Fruit fly (Drosophila melanogaster) whole organism, embryonic: ENCODE data around the gene vkg.
A peak's percentile ranks its signal among the peaks of the same experiment; 100 is the strongest.

Experiments
- CG1024 ChIP-seq: fragments of 200-800 bp; sonication (Bioruptor generic); IDR thresholded peaks from 2 replicates; pipeline ENCODE4 v1.3.6; 2022; ENCODE audit warnings: missing biosample characterization, missing genetic modification characterization
- CG10565 ChIP-seq: fragments of 200-800 bp; sonication (Bioruptor generic); optimal IDR thresholded peaks from 3 replicates; lab custom pipeline; 2016; ENCODE audit warnings: missing biosample characterization, mild to moderate bottlenecking, missing genetic modification characterization
- CG12071 ChIP-seq: fragments of 200-800 bp; sonication (Bioruptor generic); optimal IDR thresholded peaks from 3 replicates; lab custom pipeline; 2018; ENCODE audit warnings: missing biosample characterization, mild to moderate bottlenecking, missing genetic modification characterization
- CG14441 ChIP-seq: fragments of 200-800 bp; sonication (Bioruptor generic); IDR thresholded peaks from 2 replicates; pipeline ENCODE4 v1.3.6; 2022; ENCODE audit warnings: missing biosample characterization, missing genetic modification characterization
- CG14965 ChIP-seq: fragments of 200-800 bp; sonication (Bioruptor generic); optimal IDR thresholded peaks from 2 replicates; lab custom pipeline; 2016; ENCODE audit warnings: missing biosample characterization, missing genetic modification characterization, borderline replicate concordance
- CG1529 ChIP-seq: fragments of 200-800 bp; sonication (Bioruptor generic); optimal IDR thresholded peaks from 3 replicates; lab custom pipeline; 2018; ENCODE audit warnings: missing biosample characterization, missing genetic modification characterization
- CG16779 ChIP-seq: fragments of 200-800 bp; sonication (Bioruptor generic); IDR thresholded peaks from 2 replicates; pipeline ENCODE4 v1.3.6; 2022; ENCODE audit warnings: missing biosample characterization, missing genetic modification characterization
- CG17328 ChIP-seq: fragments of 200-800 bp; sonication (Bioruptor generic); IDR thresholded peaks from 2 replicates; pipeline ENCODE4 v1.3.6; 2022; ENCODE audit warnings: missing biosample characterization, missing genetic modification characterization
- CG17359 ChIP-seq: fragments of 200-800 bp; sonication (Bioruptor generic); optimal IDR thresholded peaks from 3 replicates; lab custom pipeline; 2018; ENCODE audit warnings: missing biosample characterization, mild to moderate bottlenecking, missing genetic modification characterization, moderate library complexity
- CG17802 ChIP-seq: fragments of 200-800 bp; sonication (Bioruptor generic); optimal IDR thresholded peaks from 2 replicates; lab custom pipeline; 2018; ENCODE audit warnings: missing biosample characterization, mild to moderate bottlenecking, missing genetic modification characterization, moderate library complexity
- CG1792 ChIP-seq: fragments of 200-800 bp; sonication (Bioruptor generic); optimal IDR thresholded peaks from 2 replicates; lab custom pipeline; 2016; ENCODE audit warnings: missing biosample characterization, missing genetic modification characterization
- CG2678 ChIP-seq: fragments of 200-800 bp; sonication (Bioruptor generic); optimal IDR thresholded peaks from 3 replicates; lab custom pipeline; 2019; ENCODE audit warnings: missing biosample characterization, mild to moderate bottlenecking, missing genetic modification characterization, moderate library complexity
- CG32772 ChIP-seq: fragments of 200-800 bp; sonication (Bioruptor generic); IDR thresholded peaks from 2 replicates; pipeline ENCODE4 v1.3.6; 2022; ENCODE audit warnings: missing biosample characterization, missing genetic modification characterization
- CG3726 ChIP-seq: fragments of 200-800 bp; sonication (Bioruptor generic); IDR thresholded peaks from 3 replicates; pipeline ENCODE4, ENCODE4 v1.3.6; 2022; ENCODE audit warnings: missing biosample characterization, missing genetic modification characterization
- CG6791 ChIP-seq: fragments of 200-800 bp; sonication (Bioruptor generic); IDR thresholded peaks from 3 replicates; pipeline ENCODE4 v1.3.6; 2022; ENCODE audit warnings: missing biosample characterization, missing genetic modification characterization; ENCODE audit not compliant: partially characterized antibody
- CG6813 ChIP-seq: fragments of 200-800 bp; sonication (Bioruptor generic); optimal IDR thresholded peaks from 2 replicates; lab custom pipeline; 2017; ENCODE audit warnings: missing biosample characterization, missing genetic modification characterization, mild to moderate bottlenecking, moderate library complexity, missing genetic modification reagents
- Deaf1 ChIP-seq: fragments of 200-800 bp; optimal IDR thresholded peaks from 3 replicates; lab custom pipeline; 2019; ENCODE audit warnings: missing biosample characterization, mild to moderate bottlenecking, missing genetic modification characterization, moderate library complexity
- Dp ChIP-seq: fragments of 200-800 bp; sonication (Bioruptor generic); optimal IDR thresholded peaks from 2 replicates; lab custom pipeline; 2018; ENCODE audit warnings: missing biosample characterization, mild to moderate bottlenecking, missing genetic modification characterization, moderate library complexity
- Fer3 ChIP-seq: fragments of 200-800 bp; sonication (Bioruptor generic); optimal IDR thresholded peaks from 2 replicates; lab custom pipeline; 2018; ENCODE audit warnings: missing biosample characterization, mild to moderate bottlenecking, missing genetic modification characterization, moderate library complexity
- Gug ChIP-seq: fragments of 200-800 bp; sonication (Bioruptor generic); IDR thresholded peaks from 4 replicates; pipeline ENCODE4 v1.3.6; 2022; ENCODE audit warnings: missing biosample characterization, missing genetic modification characterization
- H15 ChIP-seq: fragments of 200-800 bp; sonication (Bioruptor generic); IDR thresholded peaks from 3 replicates; pipeline ENCODE4 v1.3.6; 2022; ENCODE audit warnings: missing biosample characterization, missing genetic modification characterization
- HHEX ChIP-seq: fragments of 200-800 bp; sonication (Bioruptor generic); optimal IDR thresholded peaks from 3 replicates; lab custom pipeline; 2017; ENCODE audit warnings: missing biosample characterization, mild to moderate bottlenecking, missing genetic modification characterization, missing genetic modification reagents
- Hand ChIP-seq: fragments of 200-800 bp; sonication (Bioruptor generic); optimal IDR thresholded peaks from 2 replicates; lab custom pipeline; 2017; ENCODE audit warnings: mild to moderate bottlenecking, missing biosample characterization, missing genetic modification reagents, missing genetic modification characterization
- HmgZ ChIP-seq: fragments of 200-800 bp; sonication (Bioruptor generic); optimal IDR thresholded peaks from 2 replicates; lab custom pipeline; 2018; ENCODE audit warnings: missing biosample characterization, mild to moderate bottlenecking, missing genetic modification characterization
- Hmx ChIP-seq: fragments of 200-800 bp; sonication (Bioruptor generic); optimal IDR thresholded peaks from 2 replicates; lab custom pipeline; 2016; ENCODE audit warnings: missing biosample characterization, missing genetic modification characterization
- Hr51 ChIP-seq, 2 experiments: fragments of 200-800 bp; sonication (Bioruptor generic); optimal IDR thresholded peaks; 2 replicates in 1 of 2; 3 replicates in 1 of 2; lab custom pipeline; 2016 to 2018; ENCODE audit warnings: missing biosample characterization in 2 of 2, missing genetic modification characterization in 2 of 2, mild to moderate bottlenecking in 1 of 2, moderate library complexity in 1 of 2
- NC2β ChIP-seq: fragments of 200-800 bp; sonication (Bioruptor generic); optimal IDR thresholded peaks from 2 replicates; lab custom pipeline; 2016; ENCODE audit warnings: missing biosample characterization, missing genetic modification characterization
- Trl ChIP-seq, 3 experiments: fragments of >200 bp in 2 of 3; fragments of 200-800 bp in 1 of 3; sonication (Bioruptor generic) in 1 of 3; optimal IDR thresholded peaks; 2 replicates in 1 of 3; 3 replicates in 2 of 3; lab custom pipeline; 2016 to 2017; ENCODE audit warnings: missing biosample characterization in 1 of 3, missing genetic modification characterization in 1 of 3
- amos ChIP-seq: fragments of 200-800 bp; sonication (Bioruptor generic); IDR thresholded peaks from 2 replicates; pipeline ENCODE4 v1.3.6; 2022; ENCODE audit warnings: missing biosample characterization, missing genetic modification characterization; ENCODE audit not compliant: partially characterized antibody
- aop ChIP-seq: fragments of 200-800 bp; sonication (Bioruptor generic); IDR thresholded peaks from 2 replicates; pipeline ENCODE4 v1.3.6; 2022; ENCODE audit warnings: missing biosample characterization, missing genetic modification characterization
- btn ChIP-seq: fragments of 200-800 bp; sonication (Bioruptor generic); optimal IDR thresholded peaks from 2 replicates; lab custom pipeline; 2016; ENCODE audit warnings: missing biosample characterization, missing genetic modification characterization
- chn ChIP-seq: fragments of 200-800 bp; sonication (Bioruptor generic); optimal IDR thresholded peaks from 2 replicates; lab custom pipeline; 2016; ENCODE audit warnings: missing biosample characterization, missing genetic modification characterization
- crol ChIP-seq: fragments of 200-800 bp; sonication (Bioruptor generic); IDR thresholded peaks from 2 replicates; pipeline ENCODE4 v1.3.6; 2022; ENCODE audit warnings: missing biosample characterization, missing genetic modification characterization
- emc ChIP-seq: fragments of 200-800 bp; sonication (Bioruptor generic); optimal IDR thresholded peaks from 2 replicates; lab custom pipeline; 2016; ENCODE audit warnings: missing biosample characterization, missing genetic modification characterization
- ewg ChIP-seq: fragments of 200-800 bp; sonication (Bioruptor generic); optimal IDR thresholded peaks from 3 replicates; lab custom pipeline; 2017; ENCODE audit warnings: mild to moderate bottlenecking, missing biosample characterization, missing genetic modification reagents, missing genetic modification characterization
- grn ChIP-seq: fragments of 200-800 bp; sonication (Bioruptor generic); optimal IDR thresholded peaks from 3 replicates; lab custom pipeline; 2017; ENCODE audit warnings: missing biosample characterization, missing genetic modification characterization
- ken ChIP-seq: fragments of 200-800 bp; sonication (Bioruptor generic); IDR thresholded peaks from 3 replicates; pipeline ENCODE4 v1.3.6; 2022; ENCODE audit warnings: missing biosample characterization, missing genetic modification characterization
- psq ChIP-seq: fragments of 200-800 bp; sonication (Bioruptor generic); optimal IDR thresholded peaks from 2 replicates; lab custom pipeline; 2017; ENCODE audit warnings: missing biosample characterization, missing genetic modification characterization
- pzg ChIP-seq: fragments of 200-800 bp; sonication (Bioruptor generic); optimal IDR thresholded peaks from 3 replicates; lab custom pipeline; 2018; ENCODE audit warnings: missing biosample characterization, mild to moderate bottlenecking, missing genetic modification characterization, moderate library complexity
- sens ChIP-seq: fragments of 200-800 bp; sonication (Bioruptor generic); peaks from one replicate; lab custom pipeline; 2016; ENCODE audit warnings: missing biosample characterization, missing genetic modification characterization
- sens-2 ChIP-seq: fragments of 200-800 bp; sonication (Bioruptor generic); IDR thresholded peaks from 2 replicates; pipeline ENCODE4 v1.3.6; 2022; ENCODE audit warnings: missing biosample characterization, missing genetic modification characterization
- seq ChIP-seq: fragments of 200-800 bp; sonication (Bioruptor generic); IDR thresholded peaks from 2 replicates; pipeline ENCODE4 v1.3.6; 2022; ENCODE audit warnings: missing biosample characterization, missing genetic modification characterization
- tin ChIP-seq: fragments of 200-800 bp; sonication (Bioruptor generic); optimal IDR thresholded peaks from 3 replicates; lab custom pipeline; 2016; ENCODE audit warnings: missing biosample characterization, missing genetic modification characterization
- tio ChIP-seq: fragments of 200-800 bp; sonication (Bioruptor generic); optimal IDR thresholded peaks from 2 replicates; lab custom pipeline; 2017; ENCODE audit warnings: missing biosample characterization, missing genetic modification characterization, inconsistent platforms
- usp ChIP-seq: fragments of >200 bp; optimal IDR thresholded peaks from 2 replicates; lab custom pipeline; 2017; ENCODE audit warnings: missing biosample characterization, missing genetic modification characterization
- wdn ChIP-seq: fragments of 200-800 bp; sonication (Bioruptor generic); IDR thresholded peaks from 2 replicates; pipeline ENCODE4 v1.3.6; 2022; ENCODE audit warnings: missing biosample characterization, missing genetic modification characterization
- z ChIP-seq: fragments of 200-800 bp; sonication (Bioruptor generic); IDR thresholded peaks from 3 replicates; pipeline ENCODE4 v1.3.6; 2022; ENCODE audit warnings: missing biosample characterization, missing genetic modification characterization
- zen ChIP-seq: fragments of 200-800 bp; sonication (Bioruptor generic); optimal IDR thresholded peaks from 3 replicates; lab custom pipeline; 2018; ENCODE audit warnings: missing biosample characterization, mild to moderate bottlenecking, missing genetic modification characterization, moderate library complexity
- zf30C ChIP-seq: fragments of 200-800 bp; sonication (Bioruptor generic); optimal IDR thresholded peaks from 3 replicates; lab custom pipeline; 2018; ENCODE audit warnings: missing biosample characterization, mild to moderate bottlenecking, missing genetic modification characterization

Gene vkg

DNA sequence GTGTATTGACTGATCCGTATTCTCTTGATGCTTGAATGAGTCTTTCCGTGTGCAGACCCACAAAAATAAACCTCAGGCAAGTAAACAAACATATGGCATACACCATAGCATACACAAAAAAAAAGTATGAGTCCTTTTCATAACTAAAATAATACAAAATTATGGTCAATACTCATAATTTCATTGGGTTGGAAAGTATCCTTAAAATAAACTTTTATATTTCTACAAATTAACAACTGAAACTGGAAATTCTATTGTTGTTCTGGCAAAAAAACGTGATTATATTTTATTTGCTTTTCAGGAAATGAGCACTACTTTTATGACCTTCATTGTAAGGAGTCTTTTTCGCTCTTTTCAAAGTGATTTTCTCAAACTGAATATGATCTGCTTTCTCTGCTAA is 14.1 kb upstream of the vkg start (continued):
- peak in 1 of 2 experiments; percentile 40 for TF ChIP-seq Hr51 (GFP tag; optimal IDR thresholded peaks at IDR 0.05; lab: Kevin White, UChicago)
- TF ChIP-seq, all 482 proteins: peak for 66

DNA sequence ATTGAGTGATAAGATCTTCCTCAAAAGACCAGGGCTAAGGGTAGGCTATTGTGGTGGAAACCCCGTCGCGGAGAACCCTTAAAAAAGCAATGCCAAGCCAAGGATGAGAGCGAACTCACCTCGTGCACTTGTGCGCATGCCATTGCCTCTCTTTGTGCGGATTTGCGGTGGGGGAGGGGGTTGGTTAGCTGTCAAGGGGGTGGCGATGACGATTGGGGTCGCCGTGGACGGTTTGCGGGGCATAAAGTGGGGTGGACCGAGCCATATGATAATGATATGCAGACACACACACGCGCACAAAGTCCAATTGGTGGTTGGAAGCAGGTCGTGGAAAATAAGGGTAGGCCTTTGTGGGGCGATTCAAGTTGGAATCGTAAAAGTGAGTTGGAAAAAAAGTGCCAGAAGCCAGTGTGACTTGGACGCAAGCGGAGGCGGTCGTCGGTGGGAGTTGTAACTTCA is 9.4 kb upstream of the vkg start, which contains the start of the genes CG14042 and SP555:
Gene CG14042, plus strand, starts transcription at position 308 of the 459 bp plus-strand sequence.
Gene SP555, plus strand, starts transcription at position 308 of the 459 bp plus-strand sequence.
- TF ChIP-seq CG2678 (no peak), seq (GFP tag; lab: Robert Waterston, UW) (peak; percentile 93), HHEX (no peak), tin (GFP tag; lab: Kevin White, UChicago) (no peak), CG1792 (GFP tag; lab: Kevin White, UChicago) (no peak), HmgZ (tag; lab: Kevin White, UChicago) (no peak), amos (GFP tag; lab: Robert Waterston, UW) (0 out of 2 replicates have a peak, but pooled peaks have one; percentile 13), CG17328 (no peak), crol (GFP tag; lab: Robert Waterston, UW) (peak; percentile 92), CG1024 (no peak), ewg (GFP tag; lab: Kevin White, UChicago) (peak; percentile 95), grn (GFP tag; lab: Kevin White, UChicago) (peak; percentile 41), CG17359 (tag; lab: Kevin White, UChicago) (no peak), ken (GFP tag; lab: Robert Waterston, UW) (no peak), usp (no peak), CG6813 (GFP tag; lab: Kevin White, UChicago) (peak; percentile 14), zf30C (no peak), tio (GFP tag; lab: Kevin White, UChicago) (no peak), Fer3 (tag; lab: Kevin White, UChicago) (no peak), Gug (GFP tag; lab: Robert Waterston, UW) (no peak), CG6791 (GFP tag; lab: Robert Waterston, UW) (0 out of 3 replicates have a peak, but pooled peaks have one; percentile 41), CG1529 (GFP tag; lab: Kevin White, UChicago) (no peak), Hand (GFP tag; lab: Kevin White, UChicago) (peak; percentile 19), Dp (GFP tag; lab: Kevin White, UChicago) (no peak), CG16779 (no peak), btn (GFP tag; lab: Kevin White, UChicago) (no peak), Trl (optimal IDR thresholded peaks at IDR 0.05; lab: Kevin White, UChicago) (peak; percentile 28 to 35), Trl (GFP tag; optimal IDR thresholded peaks at IDR 0.05; lab: Kevin White, UChicago) (no peak), aop (no peak), CG17802 (no peak), zen (tag; lab: Kevin White, UChicago) (no peak), z (GFP tag; lab: Robert Waterston, UW) (0 out of 3 replicates have a peak, but pooled peaks have one; percentile 23), chn (no peak), NC2β (GFP tag; lab: Kevin White, UChicago) (no peak), CG32772 (no peak), Deaf1 (tag; lab: Kevin White, UChicago) (peak; percentile 56), sens-2 (GFP tag; lab: Robert Waterston, UW) (no peak), sens (GFP tag; lab: Kevin White, UChicago) (peak; percentile 20), CG14441 (GFP tag; lab: Robert Waterston, UW) (no peak), CG12071 (no peak), emc (GFP tag; lab: Kevin White, UChicago) (no peak), CG3726 (GFP tag; lab: Robert Waterston, UW) (no peak), wdn (0 out of 2 replicates have a peak, but pooled peaks have one; percentile 31), Hmx (GFP tag; lab: Kevin White, UChicago) (no peak), CG14965 (GFP tag; lab: Kevin White, UChicago) (no peak), pzg (peak; percentile 20), CG10565 (no peak), H15 (GFP tag; lab: Robert Waterston, UW) (no peak), psq (GFP tag; lab: Kevin White, UChicago) (no peak)
